Worm (Caenorhabditis elegans): Measurements from ENCODE around the gene agt-2.
A peak's percentile ranks its signal among the peaks of the same experiment; 100 is the strongest.

Gene agt-2

DNA sequence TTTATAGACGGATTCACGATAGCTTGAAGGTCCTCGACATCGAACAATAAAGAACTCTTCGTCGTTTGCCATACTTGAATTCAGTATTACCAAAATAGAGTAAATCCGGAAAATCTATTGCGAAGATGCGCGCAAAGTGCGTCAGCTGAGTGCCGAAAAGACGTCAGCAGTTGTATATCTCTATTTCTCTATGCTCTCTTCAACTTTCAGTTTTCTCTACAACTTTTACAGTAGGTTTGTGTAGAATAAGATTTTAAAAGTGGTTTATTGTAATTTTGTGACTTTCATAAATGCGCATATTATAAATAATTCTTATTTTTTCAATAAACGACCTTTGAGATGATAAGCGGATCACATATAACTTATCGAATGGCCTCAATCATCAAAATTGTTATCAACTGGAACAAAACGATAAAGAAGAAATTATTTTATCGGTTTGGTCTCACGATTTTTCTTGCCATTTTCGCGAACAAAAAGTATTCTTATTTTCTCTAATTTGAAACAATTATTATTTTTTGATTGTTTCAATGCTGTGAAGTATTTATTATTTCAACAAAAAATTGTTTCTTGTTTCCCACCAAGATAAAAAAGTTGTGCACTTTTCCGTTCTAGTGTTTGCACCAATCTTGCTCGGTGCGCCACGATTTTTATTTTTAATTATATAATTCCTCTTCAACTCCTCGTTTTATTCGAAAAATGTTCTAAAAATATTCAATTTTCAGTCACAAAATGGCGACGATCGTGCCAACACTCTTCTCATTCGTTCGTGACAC is at the start of gene agt-2, which contains the start of gene F09E5.3:
Gene agt-2, minus strand, starts transcription at position 553 of the 773 bp plus-strand sequence.
Gene F09E5.3, plus strand, starts transcription at position 723 of the 773 bp plus-strand sequence.
- TF ChIP-seq egl-5 (tag; optimal IDR thresholded peaks at IDR 0.05) (peak; percentile 23), ztf-4 (tag; optimal IDR thresholded peaks at IDR 0.05) (peak; percentile 77), hmg-11 (tag; optimal IDR thresholded peaks at IDR 0.05) (peak; percentile 84), snpc-4 (tag; optimal IDR thresholded peaks at IDR 0.05) (peak; percentile 88), nhr-23 (tag; optimal IDR thresholded peaks at IDR 0.05) (peak; percentile 97), fos-1 (tag; optimal IDR thresholded peaks at IDR 0.05) (no peak), pqm-1 (tag; optimal IDR thresholded peaks at IDR 0.05) (peak; percentile 71), nhr-25 (tag; optimal IDR thresholded peaks at IDR 0.05) (peak; percentile 95), nhr-77 (tag; optimal IDR thresholded peaks at IDR 0.05) (peak; percentile 4), egl-27 (tag; optimal IDR thresholded peaks at IDR 0.05) (no peak), ztf-11 (tag; optimal IDR thresholded peaks at IDR 0.05) (no peak), unc-62 (GFP tag; optimal IDR thresholded peaks at IDR 0.05) (peak; percentile 13), sea-2 (GFP tag; optimal IDR thresholded peaks at IDR 0.05) (no peak), nhr-12 (tag; optimal IDR thresholded peaks at IDR 0.05) (no peak), ZK546.5 (tag; optimal IDR thresholded peaks at IDR 0.05) (no peak), ceh-82 (tag; optimal IDR thresholded peaks at IDR 0.05) (peak; percentile 36), ceh-9 (tag; optimal IDR thresholded peaks at IDR 0.05) (no peak), aly-2 (tag; optimal IDR thresholded peaks at IDR 0.05) (no peak), pha-4 (tag; optimal IDR thresholded peaks at IDR 0.05) (peak; percentile 97), nhr-28 (tag; optimal IDR thresholded peaks at IDR 0.05) (no peak), ceh-28 (tag; optimal IDR thresholded peaks at IDR 0.05) (peak; percentile 79), eor-1 (tag; optimal IDR thresholded peaks at IDR 0.05) (no peak), fkh-2 (tag; optimal IDR thresholded peaks at IDR 0.05) (no peak), nhr-43 (tag; optimal IDR thresholded peaks at IDR 0.05; ENCODE audit: poor library complexity, severe bottlenecking) (peak; percentile 89), lin-15B (tag; optimal IDR thresholded peaks at IDR 0.05) (peak; percentile 88), zag-1 (tag; optimal IDR thresholded peaks at IDR 0.05) (peak; percentile 31), mml-1 (tag; optimal IDR thresholded peaks at IDR 0.05) (no peak), elt-2 (tag; optimal IDR thresholded peaks at IDR 0.05) (peak; percentile 92), fkh-10 (GFP tag; optimal IDR thresholded peaks at IDR 0.05) (peak; percentile 74), nhr-11 (tag; optimal IDR thresholded peaks at IDR 0.05) (peak; percentile 81), skn-1 (tag; optimal IDR thresholded peaks at IDR 0.05) (peak; percentile 23), lin-39 (tag; optimal IDR thresholded peaks at IDR 0.05) (peak; percentile 59), ceh-16 (tag; optimal IDR thresholded peaks at IDR 0.05) (no peak), tbx-2 (tag; optimal IDR thresholded peaks at IDR 0.05) (peak; percentile 73), nfya-1 (tag; optimal IDR thresholded peaks at IDR 0.05; ENCODE audit: insufficient read depth) (peak; percentile 88), ama-1 (optimal IDR thresholded peaks at IDR 0.05) (peak; percentile 77), jun-1 (tag; optimal IDR thresholded peaks at IDR 0.05) (peak; percentile 71), lsy-12 (tag; optimal IDR thresholded peaks at IDR 0.05) (peak; percentile 84), R02D3.7 (tag; optimal IDR thresholded peaks at IDR 0.05) (peak; percentile 75), nhr-67 (tag; optimal IDR thresholded peaks at IDR 0.05) (no peak), elt-1 (tag; optimal IDR thresholded peaks at IDR 0.05) (peak; percentile 42)

DNA sequence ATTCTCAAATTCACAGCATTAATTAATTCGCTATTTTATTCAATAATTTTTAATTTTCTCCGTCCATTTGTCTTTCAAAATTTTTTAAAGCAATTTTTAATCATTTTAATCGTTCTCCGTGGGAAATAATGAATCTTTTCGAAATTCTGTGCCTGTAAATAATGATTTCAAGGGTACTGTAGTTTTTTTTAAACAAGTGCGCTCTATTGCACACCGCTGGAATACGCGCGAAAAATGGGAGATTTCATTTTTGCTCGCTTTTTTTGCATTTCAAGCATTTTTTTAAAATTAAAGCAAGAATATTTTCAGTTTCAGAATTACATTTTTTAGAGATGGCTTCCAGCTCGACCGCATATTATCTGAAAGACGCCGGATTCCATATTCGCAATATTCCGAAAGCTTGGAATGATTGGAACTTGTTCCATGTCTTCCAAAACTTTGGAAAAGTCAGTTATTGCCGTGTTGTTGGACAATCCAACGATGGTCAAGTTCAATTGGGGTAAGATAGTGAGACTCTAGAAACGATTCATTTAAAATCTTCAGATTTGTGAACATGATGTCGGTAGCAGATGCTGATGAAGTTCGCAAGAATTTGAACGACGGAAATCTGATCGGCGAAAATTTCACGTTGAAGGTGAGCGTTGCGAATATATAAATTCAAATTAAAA is 47.5 kb upstream of the agt-2 start, which contains the start of gene tofu-6:
Gene tofu-6, plus strand, starts transcription at position 302 of the 668 bp plus-strand sequence.
- TF ChIP-seq skn-1 (tag; optimal IDR thresholded peaks at IDR 0.05): no peak
- peak; percentile 71 for TF ChIP-seq pha-4 (tag; optimal IDR thresholded peaks at IDR 0.05)
- TF ChIP-seq daf-12 (tag; optimal IDR thresholded peaks at IDR 0.05): no peak
- TF ChIP-seq nfya-1 (tag; optimal IDR thresholded peaks at IDR 0.05; ENCODE audit: insufficient read depth): peak; percentile 45
- no peak for TF ChIP-seq ztf-11 (tag; optimal IDR thresholded peaks at IDR 0.05)
- no peak for TF ChIP-seq elt-3 (tag; optimal IDR thresholded peaks at IDR 0.05)
- no peak for TF ChIP-seq elt-1 (tag; optimal IDR thresholded peaks at IDR 0.05)
- no peak for TF ChIP-seq nhr-237 (tag; optimal IDR thresholded peaks at IDR 0.05)
- TF ChIP-seq egl-5 (tag; optimal IDR thresholded peaks at IDR 0.05): no peak
- TF ChIP-seq ceh-9 (tag; optimal IDR thresholded peaks at IDR 0.05): no peak
- no peak for TF ChIP-seq egl-27 (tag; optimal IDR thresholded peaks at IDR 0.05)
- peak; percentile 13 for TF ChIP-seq nhr-25 (tag; optimal IDR thresholded peaks at IDR 0.05)
- no peak for TF ChIP-seq R02D3.7 (tag; optimal IDR thresholded peaks at IDR 0.05)
- no peak for TF ChIP-seq ceh-82 (tag; optimal IDR thresholded peaks at IDR 0.05)
- no peak for TF ChIP-seq nhr-11 (tag; optimal IDR thresholded peaks at IDR 0.05)
- TF ChIP-seq tbx-2 (tag; optimal IDR thresholded peaks at IDR 0.05): no peak
- TF ChIP-seq unc-39 (tag; optimal IDR thresholded peaks at IDR 0.05): no peak

All from whole organism, L3 larva.